Worm (Caenorhabditis elegans) whole organism, late embryonic: ENCODE measurements around the gene egl-5.

Experiments
- ama-1 ChIP-seq: fragments of 150-350 bp; optimal IDR thresholded peaks from 2 replicates; lab custom pipeline; 2014
- dve-1 ChIP-seq: sonication (generic microtip); optimal IDR thresholded peaks from 2 replicates; lab custom pipeline; 2017; ENCODE audit warnings: antibody characterized with exemption, mild to moderate bottlenecking, missing genetic modification characterization, missing compliant biosample characterization
- fkh-10 ChIP-seq: fragments of 150-350 bp; optimal IDR thresholded peaks from 2 replicates; lab custom pipeline; 2014; ENCODE audit warnings: missing biosample characterization, missing genetic modification reagents, missing genetic modification characterization
- hlh-13 ChIP-seq: fragments of 200-800 bp; sonication (Bioruptor generic); optimal IDR thresholded peaks from 2 replicates; lab custom pipeline; 2018; ENCODE audit warnings: mild to moderate bottlenecking, missing genetic modification characterization, missing compliant biosample characterization
- hlh-15 ChIP-seq: sonication (generic microtip); optimal IDR thresholded peaks from 2 replicates; lab custom pipeline; 2016; ENCODE audit warnings: missing genetic modification characterization, missing compliant biosample characterization
- unc-55 ChIP-seq: sonication (generic microtip); optimal IDR thresholded peaks from 2 replicates; lab custom pipeline; 2017; ENCODE audit warnings: missing biosample characterization, missing genetic modification reagents, missing genetic modification characterization

- TF ChIP-seq unc-55 = no peak
- TF ChIP-seq fkh-10 (GFP tag; lab: Kevin White, UChicago) = no peak
- no peak for TF ChIP-seq hlh-13 (GFP tag; lab: Kevin White, UChicago)
- TF ChIP-seq hlh-15 = no peak
- TF ChIP-seq ama-1 (lab: Kevin White, UChicago) = no peak
- no peak for TF ChIP-seq dve-1 (tag; lab: Kevin White, UChicago)
Measured at ce11 chrIII:7765974-7766373, 48.2 kb upstream of the egl-5 start, which contains the start of gene ZK686.2.
